Fruit fly (Drosophila melanogaster) whole organism: ENCODE data around the gene CG43938.

Experiments used
- CG8478 ChIP-seq: fragments of >200 bp; optimal IDR thresholded peaks from 2 replicates; lab custom pipeline; 2018; ENCODE audit warnings: inconsistent platforms
- Dll ChIP-seq: fragments of >200 bp; optimal IDR thresholded peaks from 2 replicates; lab custom pipeline; 2017
- pan ChIP-seq: fragments of >200 bp; optimal IDR thresholded peaks from 2 replicates; lab custom pipeline; 2017
- psq ChIP-seq: fragments of >200 bp; optimal IDR thresholded peaks from 2 replicates; lab custom pipeline; 2017

dm6 chr3L:21145841-21146395, 24.5 kb downstream of the CG43938 start:
- TF ChIP-seq psq (lab: Kevin White, UChicago) (no peak), pan (lab: Kevin White, UChicago) (no peak), CG8478 (no peak), Dll (lab: Kevin White, UChicago) (no peak)
